Fruit fly (Drosophila melanogaster): ENCODE results near the gene CG17239.

Gene CG17239

DNA sequence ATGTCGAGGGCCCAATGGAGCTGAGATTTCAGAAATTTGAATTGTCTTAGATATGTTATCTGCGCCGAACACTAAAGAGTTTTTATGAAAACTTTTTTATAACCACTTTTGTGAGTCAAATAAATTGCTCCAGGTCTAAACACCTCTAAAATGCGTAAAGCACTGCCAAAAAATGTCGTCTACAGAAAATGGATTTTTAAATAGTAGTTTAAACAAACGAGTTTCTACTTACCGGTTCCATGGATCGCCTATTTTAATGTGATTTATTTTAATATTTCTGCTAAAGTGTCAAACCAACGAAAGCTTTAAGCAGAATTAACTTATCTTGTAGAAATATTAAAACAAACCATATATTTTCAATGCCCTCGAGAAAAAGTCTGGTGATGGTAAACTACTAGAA, 46.1 kb downstream of the CG17239 start, which contains the start of gene CG31668:
Gene CG31668, minus strand, starts transcription at position 101 of the 400 bp plus-strand sequence.
- TF ChIP-seq EcR (GFP tag; optimal IDR thresholded peaks at IDR 0.05) (no peak), CG32121 (GFP tag; IDR thresholded peaks at IDR 0.05) (no peak), CG34367 (tag; optimal IDR thresholded peaks at IDR 0.05) (no peak), Ets98B (GFP tag; IDR thresholded peaks at IDR 0.05) (no peak), CG10348 (GFP tag; IDR thresholded peaks at IDR 0.05) (no peak), CG13204 (GFP tag; optimal IDR thresholded peaks at IDR 0.05) (no peak), CG15710 (tag; optimal IDR thresholded peaks at IDR 0.05) (no peak), fd96Ca (GFP tag; IDR thresholded peaks at IDR 0.05) (no peak), rn (GFP tag; IDR thresholded peaks at IDR 0.05) (no peak), CG14655 (GFP tag; optimal IDR thresholded peaks at IDR 0.05) (no peak), CG8301 (tag; optimal IDR thresholded peaks at IDR 0.05) (no peak), CG8159 (tag; optimal IDR thresholded peaks at IDR 0.05) (no peak), gl (tag; optimal IDR thresholded peaks at IDR 0.05) (no peak), CG12605 (GFP tag; IDR thresholded peaks at IDR 0.05) (no peak)

DNA sequence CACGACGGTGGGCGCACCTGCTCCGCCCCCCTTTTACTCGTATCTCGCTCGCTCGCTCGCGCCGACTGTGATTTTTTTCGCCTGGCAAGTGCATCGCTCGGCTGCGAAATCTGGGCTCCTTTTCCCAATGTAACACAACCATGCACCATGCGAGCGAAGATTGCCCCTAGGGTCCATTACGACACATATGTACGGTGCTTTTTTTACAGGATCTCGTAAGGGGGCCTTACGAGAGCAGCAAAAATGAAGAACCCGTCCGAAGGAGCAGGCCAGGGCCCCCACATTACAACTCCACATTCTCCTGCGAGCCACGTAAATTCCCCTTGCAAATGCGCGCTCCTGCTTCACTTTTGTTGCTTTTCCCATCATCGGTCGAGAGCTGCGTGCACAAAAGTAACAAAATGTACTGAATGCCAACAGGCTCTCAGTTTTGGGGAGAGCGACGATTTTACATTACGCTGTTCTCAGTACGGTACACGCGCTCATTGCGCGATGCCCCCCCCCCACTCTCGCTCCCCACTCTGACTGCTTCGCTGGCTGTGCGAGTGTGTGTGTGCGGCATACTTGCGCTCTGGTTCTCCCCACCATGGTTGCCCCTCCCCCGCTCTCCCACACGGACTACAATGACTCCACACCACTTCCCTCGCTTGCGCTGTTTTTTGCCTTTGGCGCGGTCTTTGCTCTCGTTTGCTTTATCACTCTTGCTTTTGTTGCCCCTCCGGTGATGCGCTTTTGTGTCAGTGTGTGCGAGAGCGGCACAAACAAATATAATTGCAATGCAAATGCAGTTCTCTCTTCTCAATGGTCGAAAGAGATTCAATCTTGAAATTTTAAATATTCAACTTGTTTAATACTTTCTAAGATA, 49.1 kb downstream of the CG17239 start:
- TF ChIP-seq CG4496 (GFP tag; IDR thresholded peaks at IDR 0.05) (peak; percentile 85), fd96Ca (GFP tag; IDR thresholded peaks at IDR 0.05) (peak; percentile 81; the same call in 2 of the 3 replicates), Pif1A (GFP tag; optimal IDR thresholded peaks at IDR 0.05) (peak; percentile 30), CG10348 (GFP tag; IDR thresholded peaks at IDR 0.05) (0 out of 2 replicates have a peak, but pooled peaks have one; percentile 6), Snoo (tag; optimal IDR thresholded peaks at IDR 0.05) (peak; percentile 31), CG9948 (tag; optimal IDR thresholded peaks at IDR 0.05) (no peak), CG15710 (tag; optimal IDR thresholded peaks at IDR 0.05) (no peak), Ets98B (GFP tag; IDR thresholded peaks at IDR 0.05) (peak; percentile 88), EcR (GFP tag; optimal IDR thresholded peaks at IDR 0.05) (peak; percentile 100), CG12605 (GFP tag; IDR thresholded peaks at IDR 0.05) (peak; percentile 29; the same call in 1 of the 2 replicates), CG32121 (GFP tag; IDR thresholded peaks at IDR 0.05) (peak; percentile 86), rn (GFP tag; IDR thresholded peaks at IDR 0.05) (peak; percentile 57; the same call in 1 of the 2 replicates), CG14655 (GFP tag; optimal IDR thresholded peaks at IDR 0.05) (peak; percentile 64), CG13204 (GFP tag; optimal IDR thresholded peaks at IDR 0.05) (peak; percentile 96), CG17806 (tag; optimal IDR thresholded peaks at IDR 0.05) (no peak), D1 (tag; optimal IDR thresholded peaks at IDR 0.05) (no peak), CG34367 (tag; optimal IDR thresholded peaks at IDR 0.05) (no peak), gl (tag; optimal IDR thresholded peaks at IDR 0.05) (peak; percentile 32), CG8159 (tag; optimal IDR thresholded peaks at IDR 0.05) (peak; percentile 50), CG8301 (tag; optimal IDR thresholded peaks at IDR 0.05) (peak; percentile 56), Pif1B (GFP tag; optimal IDR thresholded peaks at IDR 0.05) (peak; percentile 49)

DNA sequence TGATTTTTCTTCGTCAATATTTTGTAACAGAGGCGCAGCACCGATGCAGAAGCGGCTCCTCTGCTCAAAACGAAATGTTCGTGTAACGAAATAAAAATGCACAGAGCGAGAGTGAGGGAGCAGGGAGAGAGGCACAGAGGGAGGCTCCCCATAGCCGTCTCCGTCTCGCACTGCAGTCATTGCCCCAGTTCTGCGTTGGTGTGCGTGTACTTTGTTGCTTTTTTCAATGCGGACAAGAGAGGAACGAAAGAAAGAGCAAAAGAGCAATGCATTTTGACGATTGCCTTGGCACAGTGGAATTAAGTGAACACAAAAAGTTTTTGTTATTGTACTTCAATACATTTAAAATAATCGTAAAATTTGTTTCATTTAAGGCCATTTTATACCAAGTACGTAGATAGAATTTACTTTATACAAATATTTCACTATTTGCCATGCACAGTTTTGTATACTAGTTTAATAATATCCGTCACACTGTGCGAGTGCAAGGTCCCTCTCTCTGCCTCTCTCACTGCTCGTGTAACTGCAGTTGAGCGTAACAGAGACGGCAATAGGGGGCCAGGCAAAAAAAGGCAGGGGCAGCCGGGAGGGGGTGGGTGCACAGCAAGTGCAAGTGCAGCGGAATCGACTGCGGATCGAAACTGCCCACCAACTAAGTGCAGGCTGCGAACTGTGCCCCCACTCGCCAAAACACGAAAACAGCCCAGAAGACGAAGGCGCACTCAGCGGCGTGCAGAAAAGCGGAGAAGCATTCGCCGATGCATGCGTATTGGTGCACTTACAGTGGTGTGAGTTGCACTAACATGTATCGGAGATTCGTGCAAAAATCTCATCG, 49.9 kb downstream of the CG17239 start:
- peak; percentile 100 for TF ChIP-seq CG14655 (GFP tag; optimal IDR thresholded peaks at IDR 0.05)
- TF ChIP-seq CG13204 (GFP tag; optimal IDR thresholded peaks at IDR 0.05): peak; percentile 98
- TF ChIP-seq CG15710 (tag; optimal IDR thresholded peaks at IDR 0.05): peak; percentile 100
- TF ChIP-seq CG10348 (GFP tag; IDR thresholded peaks at IDR 0.05): peak; percentile 97
- peak; percentile 100 for TF ChIP-seq CG8159 (tag; optimal IDR thresholded peaks at IDR 0.05)
- TF ChIP-seq CG17806 (tag; optimal IDR thresholded peaks at IDR 0.05): peak; percentile 100
- peak; percentile 100 for TF ChIP-seq CG9948 (tag; optimal IDR thresholded peaks at IDR 0.05)
- peak; percentile 100 for TF ChIP-seq CG4496 (GFP tag; IDR thresholded peaks at IDR 0.05)
- TF ChIP-seq gl (tag; optimal IDR thresholded peaks at IDR 0.05): peak; percentile 99
- peak; percentile 100 for TF ChIP-seq CG32121 (GFP tag; IDR thresholded peaks at IDR 0.05)
- peak; percentile 99 for TF ChIP-seq fd96Ca (GFP tag; IDR thresholded peaks at IDR 0.05)
- TF ChIP-seq EcR (GFP tag; optimal IDR thresholded peaks at IDR 0.05): peak; percentile 99
- peak; percentile 100 for TF ChIP-seq CG12605 (GFP tag; IDR thresholded peaks at IDR 0.05)
- TF ChIP-seq Pif1A (GFP tag; optimal IDR thresholded peaks at IDR 0.05): peak; percentile 100
- peak; percentile 99 for TF ChIP-seq D1 (tag; optimal IDR thresholded peaks at IDR 0.05)
- TF ChIP-seq Ets98B (GFP tag; IDR thresholded peaks at IDR 0.05): peak; percentile 100
- TF ChIP-seq rn (GFP tag; IDR thresholded peaks at IDR 0.05): peak; percentile 99
- peak; percentile 100 for TF ChIP-seq CG34367 (tag; optimal IDR thresholded peaks at IDR 0.05)
- peak; percentile 100 for TF ChIP-seq Pif1B (GFP tag; optimal IDR thresholded peaks at IDR 0.05)
- peak; percentile 100 for TF ChIP-seq CG8301 (tag; optimal IDR thresholded peaks at IDR 0.05)
- peak; percentile 100 for TF ChIP-seq Snoo (tag; optimal IDR thresholded peaks at IDR 0.05)

Measured in whole organism, pupa.